Worm (Caenorhabditis elegans) whole organism, early embryonic: ENCODE measurements around the gene F13E9.16.

Experiments
- B0310.2 ChIP-seq: sonication (generic microtip); optimal IDR thresholded peaks from 2 replicates; lab custom pipeline; 2016; ENCODE audit warnings: mild to moderate bottlenecking, missing genetic modification characterization, missing compliant biosample characterization
- aly-1 ChIP-seq: sonication (generic microtip); optimal IDR thresholded peaks from 2 replicates; lab custom pipeline; 2016; ENCODE audit warnings: missing genetic modification characterization, missing compliant biosample characterization
- ama-1 ChIP-seq: fragments of 150-350 bp; optimal IDR thresholded peaks from 2 replicates; lab custom pipeline; 2014
- ceh-36 ChIP-seq: sonication (generic microtip); optimal IDR thresholded peaks from 2 replicates; lab custom pipeline; 2016; ENCODE audit warnings: missing genetic modification characterization, inconsistent platforms, missing compliant biosample characterization
- ets-7 ChIP-seq: sonication (generic microtip); optimal IDR thresholded peaks from 2 replicates; lab custom pipeline; 2016; ENCODE audit warnings: missing genotype, missing genetic modification characterization, missing compliant biosample characterization
- flt-1 ChIP-seq: fragments of 200-800 bp; sonication (Bioruptor generic); IDR thresholded peaks from 2 replicates; pipeline ENCODE4 v1.3.6; 2022; ENCODE audit warnings: missing genetic modification characterization, missing compliant biosample characterization
- sea-1 ChIP-seq: fragments of 200-800 bp; sonication (Bioruptor generic); conservative IDR thresholded peaks from 2 replicates; pipeline ENCODE4 v1.3.6; 2022; ENCODE audit warnings: missing genetic modification characterization, missing compliant biosample characterization
- tbx-11 ChIP-seq: fragments of 200-800 bp; sonication (Bioruptor generic); IDR thresholded peaks from 2 replicates; pipeline ENCODE4 v1.3.6; 2022; ENCODE audit warnings: missing genetic modification characterization, missing compliant biosample characterization
- tbx-37 ChIP-seq: fragments of 200-800 bp; sonication (Bioruptor generic); conservative IDR thresholded peaks from 2 replicates; pipeline ENCODE4 v1.3.6; 2022; ENCODE audit warnings: missing genetic modification reagents, missing genetic modification characterization, missing compliant biosample characterization
- tra-4 ChIP-seq: sonication (generic microtip); optimal IDR thresholded peaks from 2 replicates; lab custom pipeline; 2017; ENCODE audit warnings: missing genetic modification characterization, missing compliant biosample characterization

DNA sequence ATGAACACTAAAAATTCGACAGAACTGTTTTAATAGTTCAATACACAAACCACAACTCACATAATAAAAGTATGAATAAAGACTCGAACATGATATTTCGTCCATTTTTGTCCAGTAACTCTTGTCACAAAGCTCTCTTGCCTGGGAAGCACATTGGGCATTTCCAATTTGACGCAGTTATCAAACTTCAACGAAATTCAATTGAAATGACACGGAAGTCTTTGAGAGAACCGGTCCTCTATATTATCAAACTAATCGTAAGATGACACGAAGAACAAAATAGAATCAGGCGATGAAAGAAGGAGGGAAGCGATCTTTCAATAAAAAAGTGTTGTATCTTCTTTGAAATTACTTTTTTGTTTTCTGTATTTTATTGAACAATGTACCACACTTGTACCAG lies 32.1 kb downstream of the F13E9.16 start, which contains the start of gene T11G6.3:
- TF ChIP-seq tbx-11 (GFP tag; lab: Robert Waterston, UW) (no peak), flt-1 (GFP tag; lab: Robert Waterston, UW) (no peak), ama-1 (lab: Kevin White, UChicago) (no peak), aly-1 (no peak), ceh-36 (tag; lab: Kevin White, UChicago) (no peak), sea-1 (GFP tag; lab: Robert Waterston, UW) (no peak), ets-7 (tag; lab: Kevin White, UChicago) (no peak), B0310.2 (tag; lab: Kevin White, UChicago) (no peak), tra-4 (tag; lab: Kevin White, UChicago) (no peak), tbx-37 (GFP tag; lab: Robert Waterston, UW) (no peak)
